Fruit fly (Drosophila melanogaster) whole organism, wandering third instar larva: ENCODE data around the gene Wnt10.

Experiments
- GATAd ChIP-seq: sonication (Bioruptor generic); optimal IDR thresholded peaks from 2 replicates; lab custom pipeline; 2016; ENCODE audit warnings: missing biosample characterization, missing genetic modification characterization
- Hnf4 ChIP-seq: fragments of 200-800 bp; sonication (Bioruptor generic); optimal IDR thresholded peaks from 2 replicates; lab custom pipeline; 2016; ENCODE audit warnings: missing biosample characterization, mild to moderate bottlenecking, missing genetic modification characterization
- Hr78 ChIP-seq: fragments of >200 bp; optimal IDR thresholded peaks from 2 replicates; lab custom pipeline; 2017; ENCODE audit warnings: missing biosample characterization, missing genetic modification characterization
- OdsH ChIP-seq: fragments of 200-800 bp; sonication (Bioruptor generic); optimal IDR thresholded peaks from 2 replicates; lab custom pipeline; 2016; ENCODE audit warnings: missing biosample characterization, mild to moderate bottlenecking, missing genetic modification characterization
- Sp1 ChIP-seq: fragments of 200-800 bp; sonication (Bioruptor generic); optimal IDR thresholded peaks from 3 replicates; lab custom pipeline; 2019; ENCODE audit warnings: missing biosample characterization, mild to moderate bottlenecking, missing genetic modification characterization, moderate library complexity
- Vsx2 ChIP-seq: fragments of 200-300, 225-300 bp; sonication (Bioruptor generic); optimal IDR thresholded peaks from 2 replicates; lab custom pipeline; 2018; ENCODE audit warnings: missing biosample characterization, missing genetic modification characterization; ENCODE audit not compliant: partially characterized antibody
- dmrt93B ChIP-seq: fragments of 200-800 bp; sonication (Bioruptor generic); optimal IDR thresholded peaks from 2 replicates; lab custom pipeline; 2018; ENCODE audit warnings: missing biosample characterization, mild to moderate bottlenecking, missing genetic modification characterization
- foxo ChIP-seq, 2 experiments: fragments of 200-800 bp; sonication (Bioruptor generic); optimal IDR thresholded peaks; 2 replicates in 1 of 2; 3 replicates in 1 of 2; lab custom pipeline; 2016 to 2017; ENCODE audit warnings: missing biosample characterization in 2 of 2, missing genetic modification characterization in 2 of 2
- fru ChIP-seq: fragments of 200-800 bp; sonication (Bioruptor generic); optimal IDR thresholded peaks from 3 replicates; lab custom pipeline; 2016; ENCODE audit warnings: missing biosample characterization, mild to moderate bottlenecking, missing genetic modification characterization
- lola ChIP-seq: fragments of >200 bp; optimal IDR thresholded peaks from 2 replicates; lab custom pipeline; 2017; ENCODE audit warnings: missing biosample characterization, missing genetic modification characterization
- pan ChIP-seq: fragments of >200 bp; optimal IDR thresholded peaks from 2 replicates; lab custom pipeline; 2017
- psq ChIP-seq: fragments of 200-800 bp; sonication (Bioruptor generic); optimal IDR thresholded peaks from 3 replicates; lab custom pipeline; 2017; ENCODE audit warnings: missing biosample characterization, mild to moderate bottlenecking, missing genetic modification characterization, moderate library complexity
- rgr ChIP-seq: fragments of 200-800 bp; sonication (Bioruptor generic); optimal IDR thresholded peaks from 3 replicates; lab custom pipeline; 2016; ENCODE audit warnings: missing biosample characterization, mild to moderate bottlenecking, missing genetic modification characterization
- usp ChIP-seq: fragments of >200 bp; optimal IDR thresholded peaks from 2 replicates; lab custom pipeline; 2017; ENCODE audit warnings: missing biosample characterization, missing genetic modification characterization

- TF ChIP-seq Sp1: peak; percentile 30
- peak in 1 of 2 experiments; percentile 56 for TF ChIP-seq foxo (GFP tag; optimal IDR thresholded peaks at IDR 0.05; lab: Kevin White, UChicago)
- no peak for TF ChIP-seq Hr78
- peak; percentile 14 for TF ChIP-seq psq
- TF ChIP-seq lola (GFP tag; lab: Kevin White, UChicago): no peak
- TF ChIP-seq rgr (GFP tag; lab: Kevin White, UChicago): peak; percentile 42
- TF ChIP-seq dmrt93B (GFP tag; lab: Kevin White, UChicago): no peak
- TF ChIP-seq Hnf4: no peak
- no peak for TF ChIP-seq Vsx2 (GFP tag; lab: Kevin White, UChicago)
- peak; percentile 33 for TF ChIP-seq fru
- TF ChIP-seq GATAd: no peak
- no peak for TF ChIP-seq pan (lab: Kevin White, UChicago)
- TF ChIP-seq usp (GFP tag; lab: Kevin White, UChicago): no peak
- peak; percentile 38 for TF ChIP-seq OdsH (GFP tag; lab: Kevin White, UChicago)
Measured at dm6 chr2L:7395813-7396212, 32.6 kb downstream of the Wnt10 start.
